Worm (Caenorhabditis elegans): Measurements from ENCODE around the gene R08C7.5.
A peak's percentile ranks its signal among the peaks of the same experiment; 100 is the strongest.

R08C7.5 gene

DNA sequence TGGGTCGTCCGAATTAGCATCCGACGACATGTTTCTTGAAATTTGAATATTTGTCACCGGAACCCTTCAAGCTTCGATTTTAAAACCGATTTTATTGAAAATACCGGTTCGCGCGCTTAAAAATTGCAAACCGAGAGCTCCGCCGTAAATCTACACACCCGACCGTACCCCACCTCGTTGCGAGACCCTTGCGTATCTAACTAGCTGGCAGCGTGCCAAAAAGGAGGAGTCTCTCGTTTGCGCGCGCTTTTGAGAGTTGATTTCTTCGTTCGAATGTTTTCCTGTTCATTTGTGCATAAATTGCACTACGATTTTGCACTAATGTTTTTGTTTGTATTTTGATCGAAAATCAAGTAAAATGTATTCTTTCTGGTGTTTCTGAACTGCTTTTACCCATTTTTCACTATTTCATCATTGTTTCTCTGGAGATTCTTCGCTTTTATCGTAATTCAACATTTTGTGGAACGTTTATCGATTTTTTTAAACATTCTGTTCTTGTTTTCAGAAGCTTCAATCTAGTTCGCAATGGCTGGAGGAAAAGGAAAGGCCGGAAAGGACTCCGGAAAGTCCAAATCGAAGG, 15.8 kb downstream of the R08C7.5 start, which contains the start of the genes wapl-1 and htz-1 (continued):
- TF ChIP-seq sma-3 (GFP tag; optimal IDR thresholded peaks at IDR 0.05) (peak; percentile 97), ceh-82 (tag; optimal IDR thresholded peaks at IDR 0.05) (peak; percentile 90), R02D3.7 (tag; optimal IDR thresholded peaks at IDR 0.05) (peak; percentile 95), alr-1 (tag; optimal IDR thresholded peaks at IDR 0.05) (no peak), ama-1 (optimal IDR thresholded peaks at IDR 0.05) (peak; percentile 78), lin-13 (GFP tag; optimal IDR thresholded peaks at IDR 0.05) (peak; percentile 97), nhr-11 (tag; optimal IDR thresholded peaks at IDR 0.05) (no peak), unc-62 (GFP tag; optimal IDR thresholded peaks at IDR 0.05) (peak; percentile 71), nhr-129 (tag; optimal IDR thresholded peaks at IDR 0.05) (peak; percentile 96), mab-5 (tag; optimal IDR thresholded peaks at IDR 0.05) (peak; percentile 85), nhr-237 (tag; optimal IDR thresholded peaks at IDR 0.05) (peak; percentile 79), ztf-4 (tag; optimal IDR thresholded peaks at IDR 0.05) (peak; percentile 96), egl-27 (tag; optimal IDR thresholded peaks at IDR 0.05) (peak; percentile 82), unc-55 (GFP tag; optimal IDR thresholded peaks at IDR 0.05) (peak; percentile 99), sma-9 (GFP tag; optimal IDR thresholded peaks at IDR 0.05) (peak; percentile 97), sma-9 (tag; optimal IDR thresholded peaks at IDR 0.05) (no peak)

DNA sequence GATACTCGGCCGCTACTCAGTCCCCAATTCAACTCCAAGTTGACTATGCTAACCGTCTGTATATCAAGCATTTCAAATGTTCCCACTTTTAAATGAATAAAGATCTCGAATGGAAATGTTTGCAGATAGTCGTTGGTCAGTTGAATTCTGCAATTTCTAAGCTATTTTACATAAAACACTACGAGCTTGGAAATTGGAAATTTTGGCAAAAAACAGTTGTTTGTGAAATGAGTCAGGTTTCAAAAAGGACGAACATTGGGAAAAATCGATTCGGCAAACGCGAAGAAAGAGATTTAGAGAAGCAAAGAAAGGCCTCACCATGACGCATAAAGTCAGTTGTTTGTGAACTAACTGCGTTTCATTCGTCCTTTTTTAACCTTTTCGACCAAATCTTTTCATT, 16.9 kb downstream of the R08C7.5 start:
- TF ChIP-seq ama-1 (optimal IDR thresholded peaks at IDR 0.05), result peak; percentile 71
- peak; percentile 61 for TF ChIP-seq unc-55 (GFP tag; optimal IDR thresholded peaks at IDR 0.05)
- TF ChIP-seq mab-5 (tag; optimal IDR thresholded peaks at IDR 0.05), result no peak
- no peak for TF ChIP-seq F13H6.1 (tag; optimal IDR thresholded peaks at IDR 0.05)
- TF ChIP-seq ztf-4 (tag; optimal IDR thresholded peaks at IDR 0.05), result peak; percentile 44
- peak; percentile 22 for TF ChIP-seq gmeb-1 (tag; optimal IDR thresholded peaks at IDR 0.05)
- TF ChIP-seq sma-9 (GFP tag; optimal IDR thresholded peaks at IDR 0.05), result no peak
- TF ChIP-seq sma-9 (tag; optimal IDR thresholded peaks at IDR 0.05), result no peak
- TF ChIP-seq nhr-10 (tag; optimal IDR thresholded peaks at IDR 0.05), result no peak
- TF ChIP-seq C34F6.9 (tag; optimal IDR thresholded peaks at IDR 0.05), result peak; percentile 53
- TF ChIP-seq nhr-129 (tag; optimal IDR thresholded peaks at IDR 0.05), result peak; percentile 73
- TF ChIP-seq lsy-2 (tag; optimal IDR thresholded peaks at IDR 0.05), result peak; percentile 25 to 81
- TF ChIP-seq elt-3 (tag; optimal IDR thresholded peaks at IDR 0.05), result no peak
- TF ChIP-seq sma-3 (GFP tag; optimal IDR thresholded peaks at IDR 0.05), result peak; percentile 38
- TF ChIP-seq nhr-25 (tag; optimal IDR thresholded peaks at IDR 0.05), result peak; percentile 8
- TF ChIP-seq crh-2 (tag; optimal IDR thresholded peaks at IDR 0.05), result peak; percentile 55
- TF ChIP-seq aly-2 (tag; optimal IDR thresholded peaks at IDR 0.05), result no peak
- peak; percentile 39 for TF ChIP-seq ZK546.5 (tag; optimal IDR thresholded peaks at IDR 0.05)
- no peak for TF ChIP-seq elt-1 (tag; optimal IDR thresholded peaks at IDR 0.05)
- TF ChIP-seq fos-1 (tag; optimal IDR thresholded peaks at IDR 0.05), result peak; percentile 85
- TF ChIP-seq zag-1 (tag; optimal IDR thresholded peaks at IDR 0.05), result no peak
- peak; percentile 53 for TF ChIP-seq lin-13 (GFP tag; optimal IDR thresholded peaks at IDR 0.05)
- no peak for TF ChIP-seq alr-1 (tag; optimal IDR thresholded peaks at IDR 0.05)

- TF ChIP-seq lin-11 (tag; optimal IDR thresholded peaks at IDR 0.05), result no peak
- TF ChIP-seq lin-39 (tag; optimal IDR thresholded peaks at IDR 0.05), result no peak
- no peak for TF ChIP-seq nhr-11 (tag; optimal IDR thresholded peaks at IDR 0.05)
These were observed 17.1 kb downstream of the R08C7.5 start, which contains the start of gene chat-1 for ce11 chrIV:4447284-4447366. Gene chat-1 (plus strand): TSS chrIV:4447331.

DNA sequence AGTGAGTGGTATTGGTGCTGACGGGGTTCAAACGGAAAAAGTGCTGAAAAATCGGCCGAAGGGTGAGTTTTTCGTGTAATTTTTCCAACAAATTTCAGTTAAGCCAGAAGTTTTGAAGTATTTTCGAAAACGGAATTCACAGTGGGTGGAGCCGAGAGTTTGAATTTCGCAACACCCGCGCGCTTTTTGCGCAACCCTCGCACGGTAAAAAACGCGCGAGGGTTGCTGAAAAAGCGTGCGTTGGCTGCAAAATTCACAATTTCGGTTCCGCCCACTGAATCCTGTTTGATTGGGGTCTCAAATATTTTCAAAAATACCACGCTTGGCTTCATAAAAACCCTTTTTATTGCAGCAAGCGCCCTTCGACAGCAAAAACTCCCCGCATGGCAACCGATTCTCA, 17.3 kb downstream of the R08C7.5 start:
- TF ChIP-seq ztf-1 (GFP tag; conservative IDR thresholded peaks at IDR 0.05), result no peak
- TF ChIP-seq alr-1 (tag; optimal IDR thresholded peaks at IDR 0.05), result no peak
- no peak for TF ChIP-seq snpc-4 (tag; optimal IDR thresholded peaks at IDR 0.05)
- TF ChIP-seq ceh-82 (tag; optimal IDR thresholded peaks at IDR 0.05), result no peak
- no peak for TF ChIP-seq nhr-11 (tag; optimal IDR thresholded peaks at IDR 0.05)
- no peak for TF ChIP-seq gmeb-1 (tag; optimal IDR thresholded peaks at IDR 0.05)
- no peak for TF ChIP-seq nhr-23 (tag; optimal IDR thresholded peaks at IDR 0.05)
- TF ChIP-seq ZK546.5 (tag; optimal IDR thresholded peaks at IDR 0.05), result no peak
- no peak for TF ChIP-seq blmp-1 (tag; optimal IDR thresholded peaks at IDR 0.05; ENCODE audit: insufficient read depth)
- no peak for TF ChIP-seq sma-9 (GFP tag; optimal IDR thresholded peaks at IDR 0.05)
- no peak for TF ChIP-seq sma-9 (tag; optimal IDR thresholded peaks at IDR 0.05)
- TF ChIP-seq aly-2 (tag; optimal IDR thresholded peaks at IDR 0.05), result no peak

DNA sequence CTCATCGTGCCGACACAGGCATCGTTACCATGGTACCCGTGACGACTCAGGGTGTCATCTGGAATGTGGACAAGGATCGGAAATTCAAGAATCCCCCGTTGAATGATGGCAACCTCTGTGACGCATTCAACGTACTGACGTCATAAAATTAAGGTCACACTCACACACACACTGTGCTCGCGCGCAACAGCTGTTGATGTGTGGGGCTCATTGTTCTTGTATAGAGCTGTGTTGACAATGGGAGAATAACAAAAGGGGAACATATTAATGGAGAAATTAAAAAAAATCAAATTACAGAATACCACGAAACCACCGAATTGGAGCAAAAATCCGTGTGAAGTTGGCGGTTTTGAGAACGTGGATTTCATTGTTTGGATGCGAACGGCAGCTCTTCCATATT, 18.3 kb downstream of the R08C7.5 start:
- TF ChIP-seq nhr-21 (tag; optimal IDR thresholded peaks at IDR 0.05), result no peak
- TF ChIP-seq fos-1 (tag; optimal IDR thresholded peaks at IDR 0.05), result no peak
- TF ChIP-seq sma-9 (GFP tag; optimal IDR thresholded peaks at IDR 0.05), result no peak
- no peak for TF ChIP-seq sma-9 (tag; optimal IDR thresholded peaks at IDR 0.05)
- TF ChIP-seq blmp-1 (tag; optimal IDR thresholded peaks at IDR 0.05; ENCODE audit: insufficient read depth), result no peak
- no peak for TF ChIP-seq unc-39 (tag; optimal IDR thresholded peaks at IDR 0.05)
- TF ChIP-seq gmeb-1 (tag; optimal IDR thresholded peaks at IDR 0.05), result no peak
- TF ChIP-seq nhr-77 (tag; optimal IDR thresholded peaks at IDR 0.05), result no peak
- no peak for TF ChIP-seq R02D3.7 (tag; optimal IDR thresholded peaks at IDR 0.05)
- TF ChIP-seq nhr-129 (tag; optimal IDR thresholded peaks at IDR 0.05), result no peak
- no peak for TF ChIP-seq nhr-237 (tag; optimal IDR thresholded peaks at IDR 0.05)
- TF ChIP-seq nhr-12 (tag; optimal IDR thresholded peaks at IDR 0.05), result no peak
- TF ChIP-seq ceh-82 (tag; optimal IDR thresholded peaks at IDR 0.05), result no peak
- no peak for TF ChIP-seq nhr-23 (tag; optimal IDR thresholded peaks at IDR 0.05)
- TF ChIP-seq mdl-1 (tag; optimal IDR thresholded peaks at IDR 0.05), result no peak
- TF ChIP-seq alr-1 (tag; optimal IDR thresholded peaks at IDR 0.05), result no peak
- TF ChIP-seq elt-3 (tag; optimal IDR thresholded peaks at IDR 0.05), result no peak
